Fruit fly (Drosophila melanogaster): ENCODE measurements around the gene robl37BC.
A peak's percentile ranks its signal among the peaks of the same experiment; 100 is the strongest.

Gene robl37BC

DNA sequence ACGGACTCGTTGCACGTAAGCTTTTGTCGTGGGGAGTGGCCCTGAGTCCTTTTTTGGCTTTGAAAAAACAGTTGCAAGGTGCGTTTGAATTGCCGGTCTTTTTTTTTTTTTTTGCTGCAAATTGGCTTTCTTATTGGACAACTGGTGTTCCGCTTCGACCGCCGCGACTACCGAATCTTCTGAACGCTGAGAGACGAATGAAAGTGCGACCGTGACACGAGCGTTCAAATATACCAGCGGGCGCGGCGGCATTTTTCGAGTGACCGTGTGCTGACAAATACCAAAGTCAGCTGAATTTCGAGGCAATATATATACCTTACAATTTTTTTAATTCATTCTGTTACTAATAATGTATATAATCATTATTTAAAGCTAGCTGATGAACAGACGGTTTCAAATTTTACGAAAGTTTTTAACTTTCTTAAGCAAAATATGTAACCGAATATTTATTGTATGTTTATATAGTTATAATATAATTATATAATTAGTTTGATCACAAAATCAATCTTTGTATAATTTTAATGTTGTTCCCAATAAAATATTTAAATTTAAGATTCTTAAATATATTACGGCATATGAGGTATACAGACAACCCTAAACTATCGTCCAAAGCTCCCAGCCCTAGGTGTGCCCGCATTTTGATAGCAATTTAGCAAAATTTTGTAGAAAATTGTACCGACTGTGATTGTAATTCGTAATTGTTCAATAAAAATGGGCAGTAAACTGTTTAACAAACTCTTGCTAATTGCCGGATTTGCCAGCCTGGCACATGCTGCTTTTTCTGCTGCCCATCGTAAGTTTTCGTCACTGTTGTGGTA, 23.4 kb upstream of the robl37BC start, which contains the start of the genes Swip-1 and EMC5 (continued):
- TF ChIP-seq gsb (GFP tag; IDR thresholded peaks at IDR 0.05): no peak
- no peak for TF ChIP-seq CG10321 (GFP tag; IDR thresholded peaks at IDR 0.05)
- TF ChIP-seq CG7963 (GFP tag; IDR thresholded peaks at IDR 0.05; ENCODE audit: partially characterized antibody): peak; percentile 24; the same call in 1 of the 3 replicates
- no peak for TF ChIP-seq peb (GFP tag; IDR thresholded peaks at IDR 0.05)
- TF ChIP-seq crp (GFP tag; optimal IDR thresholded peaks at IDR 0.05): peak in 1 of 2 experiments; percentile 62
- peak; percentile 17 for TF ChIP-seq Fer1 (GFP tag; optimal IDR thresholded peaks at IDR 0.05)
- TF ChIP-seq h (optimal IDR thresholded peaks at IDR 0.05): no peak
- TF ChIP-seq seq (GFP tag; IDR thresholded peaks at IDR 0.05): no peak
- peak; percentile 49; the same call in 1 of the 2 replicates for TF ChIP-seq klu (GFP tag; IDR thresholded peaks at IDR 0.05)
- no peak for TF ChIP-seq Sry-β (GFP tag; optimal IDR thresholded peaks at IDR 0.05)
- TF ChIP-seq D19A (tag; optimal IDR thresholded peaks at IDR 0.05): peak; percentile 55
- no peak for TF ChIP-seq CHES-1-like (GFP tag; optimal IDR thresholded peaks at IDR 0.05)
- peak; percentile 58; the same call in 2 of the 3 replicates for TF ChIP-seq Aef1 (GFP tag; IDR thresholded peaks at IDR 0.05)
- peak; percentile 54 for TF ChIP-seq CG10654 (GFP tag; optimal IDR thresholded peaks at IDR 0.05)
- no peak for TF ChIP-seq CG17568 (GFP tag; optimal IDR thresholded peaks at IDR 0.05)
- no peak for TF ChIP-seq fu2 (GFP tag; optimal IDR thresholded peaks at IDR 0.05)
- TF ChIP-seq ro (GFP tag; IDR thresholded peaks at IDR 0.05): no peak
- no peak for TF ChIP-seq Dref (GFP tag; IDR thresholded peaks at IDR 0.05)
- TF ChIP-seq CG6254 (GFP tag; optimal IDR thresholded peaks at IDR 0.05): peak; percentile 19
- no peak for TF ChIP-seq D19B (GFP tag; optimal IDR thresholded peaks at IDR 0.05)
- TF ChIP-seq shn (GFP tag; optimal IDR thresholded peaks at IDR 0.05): no peak
- peak; percentile 28 for TF ChIP-seq CG11723 (GFP tag; optimal IDR thresholded peaks at IDR 0.05)
- peak; percentile 64 for TF ChIP-seq CG11247 (GFP tag; IDR thresholded peaks at IDR 0.05)
- TF ChIP-seq CG9817 (tag; optimal IDR thresholded peaks at IDR 0.05): peak; percentile 60
- TF ChIP-seq pita (GFP tag; optimal IDR thresholded peaks at IDR 0.05): no peak
- TF ChIP-seq ac (GFP tag; optimal IDR thresholded peaks at IDR 0.05): no peak
- peak; percentile 85 for TF ChIP-seq slbo (GFP tag; IDR thresholded peaks at IDR 0.05)
- peak; percentile 77 for TF ChIP-seq grau (tag; optimal IDR thresholded peaks at IDR 0.05)
- TF ChIP-seq hkb (optimal IDR thresholded peaks at IDR 0.05): no peak
- no peak for TF ChIP-seq hkb (GFP tag; IDR thresholded peaks at IDR 0.05)
- TF ChIP-seq Oaz (GFP tag; IDR thresholded peaks at IDR 0.05): no peak
- TF ChIP-seq CG14441 (GFP tag; IDR thresholded peaks at IDR 0.05): peak; percentile 19; the same call in 1 of the 2 replicates
- no peak for TF ChIP-seq CG16779 (GFP tag; IDR thresholded peaks at IDR 0.05)
- 0 out of 2 replicates have a peak, but pooled peaks have one; percentile 61 for TF ChIP-seq vvl (GFP tag; IDR thresholded peaks at IDR 0.05)
- no peak for TF ChIP-seq Gsc (GFP tag; IDR thresholded peaks at IDR 0.05)
- no peak for TF ChIP-seq CG1832 (GFP tag; optimal IDR thresholded peaks at IDR 0.05)
- TF ChIP-seq CG8281 (tag; optimal IDR thresholded peaks at IDR 0.05): no peak
- TF ChIP-seq CG1647 (GFP tag; optimal IDR thresholded peaks at IDR 0.05): no peak
- TF ChIP-seq CG13123 (GFP tag; optimal IDR thresholded peaks at IDR 0.05): no peak
- TF ChIP-seq stwl (tag; optimal IDR thresholded peaks at IDR 0.05): peak; percentile 27
- peak; percentile 88 for TF ChIP-seq CoRest (tag; optimal IDR thresholded peaks at IDR 0.05)
- TF ChIP-seq unc-4 (GFP tag; IDR thresholded peaks at IDR 0.05; ENCODE audit: partially characterized antibody): peak; percentile 58; the same call in 1 of the 2 replicates
- peak; percentile 13 for TF ChIP-seq NC2α (GFP tag; optimal IDR thresholded peaks at IDR 0.05)
- TF ChIP-seq Dp (GFP tag; optimal IDR thresholded peaks at IDR 0.05): peak; percentile 64
- peak; percentile 2 for TF ChIP-seq NfI (GFP tag; optimal IDR thresholded peaks at IDR 0.05)
- peak; percentile 53; the same call in 1 of the 3 replicates for TF ChIP-seq HLH4C (GFP tag; IDR thresholded peaks at IDR 0.05; ENCODE audit: partially characterized antibody)
- TF ChIP-seq CG7786 (GFP tag; optimal IDR thresholded peaks at IDR 0.05): no peak
- TF ChIP-seq fd3F (GFP tag; optimal IDR thresholded peaks at IDR 0.05): peak; percentile 52
- TF ChIP-seq cato (GFP tag; optimal IDR thresholded peaks at IDR 0.05; ENCODE audit: borderline replicate concordance): peak; percentile 26

Data from whole organism, embryonic.